Fruit fly (Drosophila melanogaster) whole organism, adult: ENCODE data around the gene salr.

ENCODE experiments used
- CG11617 ChIP-seq: fragments of 200-800 bp; sonication (Bioruptor generic); optimal IDR thresholded peaks from 2 replicates; lab custom pipeline; 2017; ENCODE audit warnings: mild to moderate bottlenecking, missing biosample characterization, missing genetic modification reagents, missing genetic modification characterization
- CG12768 ChIP-seq: fragments of 200-800 bp; sonication (Bioruptor generic); optimal IDR thresholded peaks from 2 replicates; lab custom pipeline; 2017; ENCODE audit warnings: missing biosample characterization, missing genetic modification characterization, mild to moderate bottlenecking, moderate library complexity, missing genetic modification reagents
- CG14711 ChIP-seq: fragments of 200-800 bp; sonication (Bioruptor generic); optimal IDR thresholded peaks from 2 replicates; lab custom pipeline; 2018; ENCODE audit warnings: missing biosample characterization, mild to moderate bottlenecking, missing genetic modification characterization, moderate library complexity
- CG1620 ChIP-seq: fragments of 200-800 bp; sonication (Bioruptor generic); optimal IDR thresholded peaks from 2 replicates; lab custom pipeline; 2016; ENCODE audit warnings: missing biosample characterization, missing genetic modification characterization
- CG33017 ChIP-seq: fragments of 200-800 bp; sonication (Bioruptor generic); optimal IDR thresholded peaks from 2 replicates; lab custom pipeline; 2018; ENCODE audit warnings: missing biosample characterization, mild to moderate bottlenecking, missing genetic modification characterization, moderate library complexity
- CG5204 ChIP-seq: fragments of 200-800 bp; sonication (Bioruptor generic); optimal IDR thresholded peaks from 2 replicates; lab custom pipeline; 2016; ENCODE audit warnings: missing biosample characterization, missing genetic modification characterization
- CG7045 ChIP-seq: fragments of 200-800 bp; sonication (Bioruptor generic); optimal IDR thresholded peaks from 2 replicates; lab custom pipeline; 2017; ENCODE audit warnings: missing biosample characterization, mild to moderate bottlenecking, missing genetic modification characterization
- CG7101 ChIP-seq: fragments of 200-800 bp; sonication (Bioruptor generic); optimal IDR thresholded peaks from 2 replicates; lab custom pipeline; 2018; ENCODE audit warnings: missing biosample characterization, mild to moderate bottlenecking, missing genetic modification characterization, moderate library complexity
- Clk ChIP-seq: fragments of 200-800 bp; sonication (Bioruptor generic); optimal IDR thresholded peaks from 2 replicates; lab custom pipeline; 2017; ENCODE audit warnings: missing biosample characterization, missing genetic modification characterization
- Crg-1 ChIP-seq: fragments of 200-800 bp; sonication (Bioruptor generic); optimal IDR thresholded peaks from 2 replicates; lab custom pipeline; 2016; ENCODE audit warnings: missing biosample characterization, missing genetic modification characterization
- Hr96 ChIP-seq: fragments of 200-800 bp; sonication (Bioruptor generic); optimal IDR thresholded peaks from 2 replicates; lab custom pipeline; 2016; ENCODE audit warnings: missing biosample characterization, missing genetic modification characterization
- Mnt ChIP-seq: fragments of 200-800 bp; sonication (Bioruptor generic); optimal IDR thresholded peaks from 2 replicates; lab custom pipeline; 2016; ENCODE audit warnings: missing biosample characterization, mild to moderate bottlenecking, missing genetic modification characterization
- bab1 ChIP-seq: fragments of 200-800 bp; sonication (Bioruptor generic); optimal IDR thresholded peaks from 3 replicates; lab custom pipeline; 2019; ENCODE audit warnings: missing biosample characterization, mild to moderate bottlenecking, missing genetic modification characterization, moderate library complexity
- cic ChIP-seq: fragments of 200-800 bp; sonication (Bioruptor generic); optimal IDR thresholded peaks from 2 replicates; lab custom pipeline; 2017; ENCODE audit warnings: missing biosample characterization, mild to moderate bottlenecking, missing genetic modification characterization, moderate library complexity
- cnc ChIP-seq, 2 experiments: fragments of >200 bp; optimal IDR thresholded peaks; 2 replicates each; lab custom pipeline; 2017
- kay ChIP-seq: fragments of 200-800 bp; sonication (Bioruptor generic); peaks from one replicate; lab custom pipeline; 2016; ENCODE audit warnings: missing biosample characterization, missing genetic modification characterization, borderline replicate concordance
- ovo ChIP-seq: fragments of 200-800 bp; sonication (Bioruptor generic); optimal IDR thresholded peaks from 2 replicates; lab custom pipeline; 2016; ENCODE audit warnings: missing biosample characterization, missing genetic modification characterization
- pad ChIP-seq: fragments of 200-800 bp; sonication (Bioruptor generic); optimal IDR thresholded peaks from 3 replicates; lab custom pipeline; 2017; ENCODE audit warnings: missing biosample characterization, missing genetic modification characterization, mild to moderate bottlenecking, moderate library complexity, missing genetic modification reagents
- tj ChIP-seq: fragments of 200-800 bp; sonication (Bioruptor generic); optimal IDR thresholded peaks from 3 replicates; lab custom pipeline; 2017; ENCODE audit warnings: missing biosample characterization, mild to moderate bottlenecking, missing genetic modification characterization, moderate library complexity
- toe ChIP-seq: fragments of 200-800 bp; sonication (Bioruptor generic); optimal IDR thresholded peaks from 2 replicates; lab custom pipeline; 2016; ENCODE audit warnings: missing biosample characterization, missing genetic modification characterization

Gene salr

dm6 chr2L:11358448-11359099 is at the start of gene salr:
TSS of gene salr (plus strand) at chr2L:11358873.
- TF ChIP-seq pad: peak; percentile 96
- TF ChIP-seq tj (GFP tag; lab: Kevin White, UChicago): peak; percentile 24
- TF ChIP-seq kay: no peak
- no peak for TF ChIP-seq CG12768 (GFP tag; lab: Kevin White, UChicago)

- no peak for TF ChIP-seq kay
- no peak for TF ChIP-seq cic (GFP tag; lab: Kevin White, UChicago)
- TF ChIP-seq ovo: no peak
- no peak for TF ChIP-seq tj (GFP tag; lab: Kevin White, UChicago)
- TF ChIP-seq bab1 (GFP tag; lab: Kevin White, UChicago): no peak
- TF ChIP-seq CG7045: no peak
- no peak for TF ChIP-seq CG14711
- TF ChIP-seq CG33017: no peak
- TF ChIP-seq CG1620 (GFP tag; lab: Kevin White, UChicago): no peak
- TF ChIP-seq Hr96 (GFP tag; lab: Kevin White, UChicago): no peak
- no peak for TF ChIP-seq cnc (optimal IDR thresholded peaks at IDR 0.05; lab: Kevin White, UChicago)
- no peak for TF ChIP-seq Clk (GFP tag; lab: Kevin White, UChicago)
- TF ChIP-seq Crg-1 (GFP tag; lab: Kevin White, UChicago): no peak
- no peak for TF ChIP-seq CG7101 (tag; lab: Kevin White, UChicago)
- no peak for TF ChIP-seq toe (GFP tag; lab: Kevin White, UChicago)
- TF ChIP-seq Mnt (GFP tag; lab: Kevin White, UChicago): no peak
These were observed 48.9 kb upstream of the salr start for dm6 chr2L:11309806-11310205.

dm6 chr2L:11317655-11318278 is 40.9 kb upstream of the salr start:
- TF ChIP-seq CG11617 (GFP tag; lab: Kevin White, UChicago): no peak
- no peak for TF ChIP-seq Mnt (GFP tag; lab: Kevin White, UChicago)
- no peak for TF ChIP-seq toe (GFP tag; lab: Kevin White, UChicago)
- no peak for TF ChIP-seq CG14711
- no peak for TF ChIP-seq ovo
- no peak for TF ChIP-seq CG7045
- no peak for TF ChIP-seq cnc (optimal IDR thresholded peaks at IDR 0.05; lab: Kevin White, UChicago)
- no peak for TF ChIP-seq CG12768 (GFP tag; lab: Kevin White, UChicago)
- TF ChIP-seq bab1 (GFP tag; lab: Kevin White, UChicago): no peak
- TF ChIP-seq CG33017: no peak
- TF ChIP-seq Clk (GFP tag; lab: Kevin White, UChicago): no peak
- no peak for TF ChIP-seq Crg-1 (GFP tag; lab: Kevin White, UChicago)
- TF ChIP-seq CG1620 (GFP tag; lab: Kevin White, UChicago): no peak

- no peak for TF ChIP-seq Mnt (GFP tag; lab: Kevin White, UChicago)
- TF ChIP-seq cnc (optimal IDR thresholded peaks at IDR 0.05; lab: Kevin White, UChicago): no peak
- TF ChIP-seq tj (GFP tag; lab: Kevin White, UChicago): no peak
- no peak for TF ChIP-seq pad
These were observed 40.2 kb upstream of the salr start for dm6 chr2L:11318464-11318863.

dm6 chr2L:11319221-11319620 is 39.5 kb upstream of the salr start:
- TF ChIP-seq Crg-1 (GFP tag; lab: Kevin White, UChicago): no peak
- TF ChIP-seq CG14711: no peak
- TF ChIP-seq Mnt (GFP tag; lab: Kevin White, UChicago): no peak
- TF ChIP-seq CG12768 (GFP tag; lab: Kevin White, UChicago): no peak
- TF ChIP-seq CG7045: no peak
- no peak for TF ChIP-seq tj (GFP tag; lab: Kevin White, UChicago)
- no peak for TF ChIP-seq CG33017
- no peak for TF ChIP-seq CG5204 (GFP tag; lab: Kevin White, UChicago)
- TF ChIP-seq pad: no peak
- no peak for TF ChIP-seq ovo
- TF ChIP-seq bab1 (GFP tag; lab: Kevin White, UChicago): no peak
- TF ChIP-seq kay: no peak
- TF ChIP-seq cnc (optimal IDR thresholded peaks at IDR 0.05; lab: Kevin White, UChicago): no peak
- no peak for TF ChIP-seq toe (GFP tag; lab: Kevin White, UChicago)
- no peak for TF ChIP-seq CG1620 (GFP tag; lab: Kevin White, UChicago)
- no peak for TF ChIP-seq Clk (GFP tag; lab: Kevin White, UChicago)
- TF ChIP-seq Hr96 (GFP tag; lab: Kevin White, UChicago): no peak
- no peak for TF ChIP-seq CG11617 (GFP tag; lab: Kevin White, UChicago)

- TF ChIP-seq ovo: no peak
- no peak for TF ChIP-seq bab1 (GFP tag; lab: Kevin White, UChicago)
- no peak for TF ChIP-seq CG14711
- TF ChIP-seq CG12768 (GFP tag; lab: Kevin White, UChicago): no peak
These were observed 36.6 kb upstream of the salr start for dm6 chr2L:11322115-11322514.

- no peak for TF ChIP-seq CG12768 (GFP tag; lab: Kevin White, UChicago)
- TF ChIP-seq CG7045: no peak
- no peak for TF ChIP-seq CG11617 (GFP tag; lab: Kevin White, UChicago)
- TF ChIP-seq CG14711: no peak
These were observed 35.9 kb upstream of the salr start for dm6 chr2L:11322800-11323199.
